Fruit fly (Drosophila melanogaster): ENCODE data around the gene CG33268.

- TF ChIP-seq CG1620 (GFP tag; optimal IDR thresholded peaks at IDR 0.05) (no peak), Crg-1 (GFP tag; optimal IDR thresholded peaks at IDR 0.05) (no peak), pad (GFP tag; optimal IDR thresholded peaks at IDR 0.05) (no peak), cic (GFP tag; optimal IDR thresholded peaks at IDR 0.05) (no peak), cnc (optimal IDR thresholded peaks at IDR 0.05) (no peak), kay (GFP tag; ENCODE audit: borderline replicate concordance) (no peak)
Observed at dm6 chr3L:11601133-11601532, 10.1 kb upstream of the CG33268 start.

Data from whole organism, adult.